Fruit fly (Drosophila melanogaster) whole organism, embryonic: ENCODE data around the gene CG3224.

Experiments
- BEAF-32 ChIP-seq: fragments of 200-800 bp; sonication (Bioruptor generic); optimal IDR thresholded peaks from 3 replicates; lab custom pipeline; 2017; ENCODE audit warnings: missing biosample characterization, missing genetic modification characterization, mild to moderate bottlenecking, moderate library complexity, missing genetic modification reagents
- CG10267 ChIP-seq: fragments of 200-800 bp; sonication (Bioruptor generic); optimal IDR thresholded peaks from 2 replicates; lab custom pipeline; 2018; ENCODE audit warnings: missing biosample characterization, mild to moderate bottlenecking, missing genetic modification characterization, moderate library complexity
- CG10274 ChIP-seq: fragments of 200-800 bp; sonication (Bioruptor generic); optimal IDR thresholded peaks from 3 replicates; lab custom pipeline; 2017; ENCODE audit warnings: missing biosample characterization, mild to moderate bottlenecking, missing genetic modification characterization
- CG12942 ChIP-seq: fragments of 200-800 bp; sonication (Bioruptor generic); optimal IDR thresholded peaks from 3 replicates; lab custom pipeline; 2016; ENCODE audit warnings: missing biosample characterization, missing genetic modification characterization
- CG13296 ChIP-seq: fragments of 200-800 bp; sonication (Bioruptor generic); optimal IDR thresholded peaks from 3 replicates; lab custom pipeline; 2018; ENCODE audit warnings: missing biosample characterization, mild to moderate bottlenecking, missing genetic modification characterization
- CG15601 ChIP-seq: fragments of 200-800 bp; sonication (Bioruptor generic); optimal IDR thresholded peaks from 3 replicates; lab custom pipeline; 2019; ENCODE audit warnings: missing biosample characterization, mild to moderate bottlenecking, missing genetic modification characterization, moderate library complexity
- CG1647 ChIP-seq: fragments of 200-800 bp; sonication (Bioruptor generic); optimal IDR thresholded peaks from 3 replicates; lab custom pipeline; 2016; ENCODE audit warnings: missing biosample characterization, missing genetic modification characterization
- CG16863 ChIP-seq: fragments of 200-800 bp; sonication (Bioruptor generic); optimal IDR thresholded peaks from 3 replicates; lab custom pipeline; 2016; ENCODE audit warnings: missing biosample characterization, missing genetic modification characterization
- CG2678 ChIP-seq: fragments of 200-800 bp; sonication (Bioruptor generic); optimal IDR thresholded peaks from 3 replicates; lab custom pipeline; 2019; ENCODE audit warnings: missing biosample characterization, mild to moderate bottlenecking, missing genetic modification characterization, moderate library complexity
- CG2712 ChIP-seq: fragments of 200-800 bp; optimal IDR thresholded peaks from 3 replicates; lab custom pipeline; 2019; ENCODE audit warnings: missing biosample characterization, mild to moderate bottlenecking, missing genetic modification characterization, moderate library complexity
- CG30403 ChIP-seq: fragments of 200-800 bp; sonication (Bioruptor generic); optimal IDR thresholded peaks from 3 replicates; lab custom pipeline; 2016; ENCODE audit warnings: missing biosample characterization, missing genetic modification characterization
- CG4328 ChIP-seq: fragments of 200-800 bp; sonication (Bioruptor generic); optimal IDR thresholded peaks from 3 replicates; lab custom pipeline; 2017; ENCODE audit warnings: missing biosample characterization, missing genetic modification reagents, missing genetic modification characterization
- CG4404 ChIP-seq: fragments of 200-800 bp; sonication (Bioruptor generic); IDR thresholded peaks from 2 replicates; pipeline ENCODE4 v1.3.6; 2022; ENCODE audit warnings: missing biosample characterization, missing genetic modification characterization
- CG5953 ChIP-seq: fragments of 200-800 bp; sonication (Bioruptor generic); IDR thresholded peaks from 2 replicates; pipeline ENCODE4 v1.3.6; 2022; ENCODE audit warnings: missing biosample characterization, missing genetic modification characterization
- CG6654 ChIP-seq: fragments of 200-800 bp; sonication (Bioruptor generic); optimal IDR thresholded peaks from 2 replicates; lab custom pipeline; 2017; ENCODE audit warnings: missing biosample characterization, mild to moderate bottlenecking, missing genetic modification characterization
- CG7372 ChIP-seq: fragments of 200-800 bp; sonication (Bioruptor generic); IDR thresholded peaks from 2 replicates; pipeline ENCODE4 v1.3.6; 2022; ENCODE audit warnings: missing biosample characterization, missing genetic modification characterization
- CG8924 ChIP-seq: fragments of 200-800 bp; optimal IDR thresholded peaks from 3 replicates; lab custom pipeline; 2019; ENCODE audit warnings: missing biosample characterization, mild to moderate bottlenecking, missing genetic modification characterization, moderate library complexity
- CG9797 ChIP-seq: fragments of 200-800 bp; sonication (Bioruptor generic); optimal IDR thresholded peaks from 3 replicates; lab custom pipeline; 2018; ENCODE audit warnings: missing biosample characterization, mild to moderate bottlenecking, missing genetic modification characterization
- CG9932 ChIP-seq: fragments of 200-800 bp; sonication (Bioruptor generic); IDR thresholded peaks from 2 replicates; pipeline ENCODE4 v1.3.6; 2022; ENCODE audit warnings: missing biosample characterization, missing genetic modification characterization
- CHES-1-like ChIP-seq: fragments of 200-800 bp; sonication (Bioruptor generic); optimal IDR thresholded peaks from 2 replicates; lab custom pipeline; 2016; ENCODE audit warnings: missing biosample characterization, missing genetic modification characterization
- CoRest ChIP-seq: fragments of 200-800 bp; sonication (Bioruptor generic); optimal IDR thresholded peaks from 3 replicates; lab custom pipeline; 2018; ENCODE audit warnings: missing biosample characterization, mild to moderate bottlenecking, missing genetic modification characterization, moderate library complexity
- Dad ChIP-seq: fragments of 200-800 bp; sonication (Bioruptor generic); optimal IDR thresholded peaks from 3 replicates; lab custom pipeline; 2016; ENCODE audit warnings: missing biosample characterization, missing genetic modification characterization
- Dbx ChIP-seq: fragments of 200-800 bp; sonication (Bioruptor generic); IDR thresholded peaks from 3 replicates; pipeline ENCODE4 v1.3.6; 2022; ENCODE audit warnings: missing biosample characterization, missing genetic modification characterization
- Dip2 ChIP-seq: fragments of 200-800 bp; sonication (Bioruptor generic); IDR thresholded peaks from 2 replicates; pipeline ENCODE4 v1.3.6; 2022; ENCODE audit warnings: missing biosample characterization, missing genetic modification characterization
- Dll ChIP-seq: fragments of 200-800 bp; sonication (Bioruptor generic); IDR thresholded peaks from 4 replicates; pipeline ENCODE4 v1.3.6; 2022; ENCODE audit warnings: missing biosample characterization, missing genetic modification characterization; ENCODE audit not compliant: partially characterized antibody
- H2.0 ChIP-seq: fragments of 200-800 bp; sonication (Bioruptor generic); IDR thresholded peaks from 2 replicates; pipeline ENCODE4 v1.3.6; 2022; ENCODE audit warnings: missing biosample characterization, missing genetic modification characterization
- HmgZ ChIP-seq: fragments of 200-800 bp; sonication (Bioruptor generic); optimal IDR thresholded peaks from 2 replicates; lab custom pipeline; 2018; ENCODE audit warnings: missing biosample characterization, mild to moderate bottlenecking, missing genetic modification characterization
- Hmx ChIP-seq: fragments of 200-800 bp; sonication (Bioruptor generic); optimal IDR thresholded peaks from 2 replicates; lab custom pipeline; 2016; ENCODE audit warnings: missing biosample characterization, missing genetic modification characterization
- Hr3 ChIP-seq: fragments of 200-800 bp; sonication (Bioruptor generic); optimal IDR thresholded peaks from 3 replicates; lab custom pipeline; 2016; ENCODE audit warnings: missing biosample characterization, missing genetic modification characterization
- MESR4 ChIP-seq: fragments of 200-800 bp; sonication (Bioruptor generic); optimal IDR thresholded peaks from 2 replicates; lab custom pipeline; 2018; ENCODE audit warnings: missing biosample characterization, mild to moderate bottlenecking, missing genetic modification characterization, moderate library complexity
- Oli ChIP-seq: fragments of 200-800 bp; sonication (Bioruptor generic); optimal IDR thresholded peaks from 2 replicates; lab custom pipeline; 2018; ENCODE audit warnings: missing biosample characterization, mild to moderate bottlenecking, missing genetic modification characterization, moderate library complexity
- Pdp1 ChIP-seq, 2 experiments: fragments of 200-800 bp; sonication (Bioruptor generic); optimal IDR thresholded peaks; 3 replicates each; lab custom pipeline; 2016; ENCODE audit warnings: missing biosample characterization in 2 of 2, missing genetic modification characterization in 2 of 2, mild to moderate bottlenecking in 1 of 2, moderate library complexity in 1 of 2
- Rx ChIP-seq: fragments of 200-800 bp; sonication (Bioruptor generic); IDR thresholded peaks from 2 replicates; pipeline ENCODE4 v1.3.6; 2022; ENCODE audit warnings: missing biosample characterization, missing genetic modification characterization
- Sin3A ChIP-seq: fragments of >200 bp; optimal IDR thresholded peaks from 2 replicates; lab custom pipeline; 2018
- ac ChIP-seq: fragments of 200-800 bp; sonication (Bioruptor generic); optimal IDR thresholded peaks from 3 replicates; lab custom pipeline; 2017; ENCODE audit warnings: missing biosample characterization, mild to moderate bottlenecking, missing genetic modification characterization
- chinmo ChIP-seq: fragments of 200-800 bp; sonication (Bioruptor generic); IDR thresholded peaks from 4 replicates; pipeline ENCODE4 v1.3.6; 2022; ENCODE audit warnings: missing biosample characterization, missing genetic modification characterization; ENCODE audit not compliant: partially characterized antibody
- chm ChIP-seq: fragments of 200-800 bp; sonication (Bioruptor generic); IDR thresholded peaks from 2 replicates; pipeline ENCODE4 v1.3.6; 2022; ENCODE audit warnings: missing biosample characterization, missing genetic modification characterization
- dan ChIP-seq: fragments of 200-800 bp; sonication (Bioruptor generic); IDR thresholded peaks from 2 replicates; pipeline ENCODE4 v1.3.6; 2022; ENCODE audit warnings: missing biosample characterization, missing genetic modification characterization
- dmrt99B ChIP-seq: fragments of 200-800 bp; sonication (Bioruptor generic); optimal IDR thresholded peaks from 2 replicates; lab custom pipeline; 2018; ENCODE audit warnings: missing biosample characterization, mild to moderate bottlenecking, missing genetic modification characterization, moderate library complexity
- dysf ChIP-seq: fragments of 200-800 bp; sonication (Bioruptor generic); IDR thresholded peaks from 3 replicates; pipeline ENCODE4 v1.3.6; 2022; ENCODE audit warnings: missing biosample characterization, missing genetic modification characterization
- esg ChIP-seq: fragments of 200-800 bp; sonication (Bioruptor generic); conservative IDR thresholded peaks from 2 replicates; pipeline ENCODE4 v1.3.6; 2022; ENCODE audit warnings: missing biosample characterization, missing genetic modification characterization
- eve ChIP-seq, 2 experiments: fragments of >200 bp; optimal IDR thresholded peaks; 2 replicates each; lab custom pipeline; 2017; ENCODE audit warnings: missing biosample characterization in 2 of 2, missing genetic modification characterization in 2 of 2
- jigr1 ChIP-seq: fragments of 200-800 bp; sonication (Bioruptor generic); IDR thresholded peaks from 3 replicates; pipeline ENCODE4 v1.3.6; 2022; ENCODE audit warnings: missing biosample characterization, missing genetic modification characterization
- p53 ChIP-seq: fragments of 200-800 bp; sonication (Bioruptor generic); optimal IDR thresholded peaks from 2 replicates; lab custom pipeline; 2016; ENCODE audit warnings: missing biosample characterization, missing genetic modification characterization
- slbo ChIP-seq: fragments of 200-800 bp; sonication (Bioruptor generic); IDR thresholded peaks from 2 replicates; pipeline ENCODE4 v1.3.6; 2022; ENCODE audit warnings: missing biosample characterization, missing genetic modification characterization
- stwl ChIP-seq: fragments of 200-800 bp; sonication (Bioruptor generic); optimal IDR thresholded peaks from 3 replicates; lab custom pipeline; 2018; ENCODE audit warnings: missing biosample characterization, mild to moderate bottlenecking, missing genetic modification characterization, moderate library complexity
- tgo ChIP-seq: fragments of 200-800 bp; sonication (Bioruptor generic); IDR thresholded peaks from 3 replicates; pipeline ENCODE4 v1.3.6; 2022; ENCODE audit warnings: missing biosample characterization, missing genetic modification characterization
- tna ChIP-seq: fragments of 200-800 bp; sonication (Bioruptor generic); IDR thresholded peaks from 2 replicates; pipeline ENCODE4 v1.3.6; 2022; ENCODE audit warnings: missing biosample characterization, missing genetic modification characterization; ENCODE audit not compliant: partially characterized antibody
- twi ChIP-seq: fragments of 200-800 bp; optimal IDR thresholded peaks from 2 replicates; lab custom pipeline; 2019; ENCODE audit warnings: missing biosample characterization, mild to moderate bottlenecking, missing genetic modification characterization, moderate library complexity
- z ChIP-seq: fragments of 200-800 bp; sonication (Bioruptor generic); IDR thresholded peaks from 3 replicates; pipeline ENCODE4 v1.3.6; 2022; ENCODE audit warnings: missing biosample characterization, missing genetic modification characterization
- zfh1 ChIP-seq: fragments of 200-800 bp; sonication (Bioruptor generic); IDR thresholded peaks from 3 replicates; pipeline ENCODE4 v1.3.6; 2022; ENCODE audit warnings: missing biosample characterization, missing genetic modification characterization

The CG3224 gene

dm6 chrX:6641602-6642001, 19.7 kb downstream of the CG3224 start (continued):
- TF ChIP-seq CG9932 (GFP tag; lab: Robert Waterston, UW) = no peak

- no peak for TF ChIP-seq CG7372 (GFP tag; lab: Robert Waterston, UW)
- TF ChIP-seq CG15601 = no peak
- no peak for TF ChIP-seq tgo (GFP tag; lab: Robert Waterston, UW)
- TF ChIP-seq Pdp1 (GFP tag; optimal IDR thresholded peaks at IDR 0.05; lab: Kevin White, UChicago) = no peak
- TF ChIP-seq dysf (GFP tag; lab: Robert Waterston, UW) = peak; percentile 48; the same call in 1 of the 3 replicates
- TF ChIP-seq dan (GFP tag; lab: Robert Waterston, UW) = no peak
- no peak for TF ChIP-seq Dad (GFP tag; lab: Kevin White, UChicago)
- no peak for TF ChIP-seq CG6654 (GFP tag; lab: Kevin White, UChicago)
- TF ChIP-seq zfh1 (GFP tag; lab: Robert Waterston, UW) = no peak
- no peak for TF ChIP-seq CG5953 (GFP tag; lab: Robert Waterston, UW)
- TF ChIP-seq CoRest = no peak
- no peak for TF ChIP-seq CG1647 (GFP tag; lab: Kevin White, UChicago)
- no peak for TF ChIP-seq p53 (GFP tag; lab: Kevin White, UChicago)
- no peak for TF ChIP-seq slbo (GFP tag; lab: Robert Waterston, UW)
- no peak for TF ChIP-seq HmgZ
- no peak for TF ChIP-seq CG4328 (GFP tag; lab: Kevin White, UChicago)
- TF ChIP-seq stwl = no peak
- peak; percentile 56 for TF ChIP-seq CG2678
- no peak for TF ChIP-seq CG12942 (GFP tag; lab: Kevin White, UChicago)
- no peak for TF ChIP-seq H2.0 (GFP tag; lab: Robert Waterston, UW)
- no peak for TF ChIP-seq chinmo (GFP tag; lab: Robert Waterston, UW)
- TF ChIP-seq CHES-1-like (GFP tag; lab: Kevin White, UChicago) = no peak
- TF ChIP-seq dmrt99B (tag; lab: Kevin White, UChicago) = peak; percentile 38
- TF ChIP-seq CG8924 = no peak
- TF ChIP-seq Rx (GFP tag; lab: Robert Waterston, UW) = no peak
- peak; percentile 16; the same call in 1 of the 2 replicates for TF ChIP-seq chm (GFP tag; lab: Robert Waterston, UW)
- no peak for TF ChIP-seq Hr3
- TF ChIP-seq CG10267 = no peak
- TF ChIP-seq twi = no peak
- no peak for TF ChIP-seq z (GFP tag; lab: Robert Waterston, UW)
- TF ChIP-seq Sin3A = no peak
- TF ChIP-seq Hmx = no peak
- TF ChIP-seq Dip2 (GFP tag; lab: Robert Waterston, UW) = no peak
- TF ChIP-seq CG16863 = no peak
- no peak for TF ChIP-seq eve (GFP tag; optimal IDR thresholded peaks at IDR 0.05; lab: Kevin White, UChicago)
- TF ChIP-seq Dbx (GFP tag; lab: Robert Waterston, UW) = 0 out of 3 replicates have a peak, but pooled peaks have one; percentile 34
- TF ChIP-seq CG9797 (GFP tag; lab: Kevin White, UChicago) = no peak
- TF ChIP-seq tna (GFP tag; lab: Robert Waterston, UW) = no peak
- no peak for TF ChIP-seq esg (GFP tag; lab: Robert Waterston, UW)
- TF ChIP-seq CG13296 (GFP tag; lab: Kevin White, UChicago) = peak; percentile 53
- no peak for TF ChIP-seq CG10274 (GFP tag; lab: Kevin White, UChicago)
- no peak for TF ChIP-seq MESR4 (GFP tag; lab: Kevin White, UChicago)
- no peak for TF ChIP-seq Dll (GFP tag; lab: Robert Waterston, UW)
- TF ChIP-seq jigr1 (GFP tag; lab: Robert Waterston, UW) = no peak
- no peak for TF ChIP-seq CG30403 (GFP tag; lab: Kevin White, UChicago)
- no peak for TF ChIP-seq CG2712 (tag; lab: Kevin White, UChicago)
- TF ChIP-seq ac (GFP tag; lab: Kevin White, UChicago) = no peak
- no peak for TF ChIP-seq BEAF-32 (GFP tag; lab: Kevin White, UChicago)
- no peak for TF ChIP-seq CG4404
- TF ChIP-seq Oli (tag; lab: Kevin White, UChicago) = no peak
Measured at dm6 chrX:6638123-6638522, 23.1 kb downstream of the CG3224 start.
